Worm (Caenorhabditis elegans) whole organism, L1 larva: ENCODE data around the gene F56B6.6.

Source experiments
- ama-1 ChIP-seq: fragments of 150-350 bp; optimal IDR thresholded peaks from 2 replicates; lab custom pipeline; 2014
- jun-1 ChIP-seq: fragments of 150-350 bp; optimal IDR thresholded peaks from 2 replicates; lab custom pipeline; 2014; ENCODE audit warnings: missing biosample characterization, missing genetic modification reagents, missing genetic modification characterization
- rnt-1 ChIP-seq: sonication (generic microtip); optimal IDR thresholded peaks from 2 replicates; lab custom pipeline; 2016; ENCODE audit warnings: mild to moderate bottlenecking, missing genetic modification characterization, moderate library complexity, missing compliant biosample characterization

ce11 chrX:3552948-3553347 lies 20.1 kb upstream of the F56B6.6 start:
- TF ChIP-seq jun-1 (tag; lab: Kevin White, UChicago) (no peak), ama-1 (no peak), rnt-1 (tag; lab: Kevin White, UChicago) (no peak)
